Worm (Caenorhabditis elegans) whole organism, L4 larva: Measurements from ENCODE around the gene R10E4.9.

Source experiments
- R02D3.7 ChIP-seq: fragments of 150-350 bp; sonication (generic microtip); optimal IDR thresholded peaks from 3 replicates; lab custom pipeline; 2014; ENCODE audit warnings: missing biosample characterization, missing genetic modification characterization
- aha-1 ChIP-seq: fragments of 150-350 bp; peaks from one replicate; lab custom pipeline; 2014; ENCODE audit warnings: missing biosample characterization, missing genetic modification characterization
- ama-1 ChIP-seq: fragments of 150-350 bp; optimal IDR thresholded peaks from 2 replicates; lab custom pipeline; 2014; ENCODE audit warnings: inconsistent platforms, mixed read lengths
- dpl-1 ChIP-seq: fragments of 150-350 bp; optimal IDR thresholded peaks from 2 replicates; lab custom pipeline; 2014; ENCODE audit warnings: missing biosample characterization, missing genetic modification reagents, missing genetic modification characterization
- lim-7 ChIP-seq: fragments of 200-800 bp; sonication (Bioruptor generic); IDR thresholded peaks from 2 replicates; pipeline ENCODE4 v1.3.6; 2022; ENCODE audit warnings: missing genetic modification characterization, missing compliant biosample characterization
- lin-13 ChIP-seq: fragments of 150-350 bp; optimal IDR thresholded peaks from 2 replicates; lab custom pipeline; 2014; ENCODE audit warnings: missing biosample characterization, missing genetic modification reagents, missing genetic modification characterization
- nhr-76 ChIP-seq: fragments of 150-350 bp; optimal IDR thresholded peaks from 2 replicates; lab custom pipeline; 2014; ENCODE audit warnings: missing biosample characterization, missing genetic modification characterization
- php-3 ChIP-seq: fragments of 200-800 bp; sonication (Bioruptor generic); IDR thresholded peaks from 2 replicates; pipeline ENCODE4 v1.3.6; 2022; ENCODE audit warnings: missing genetic modification reagents, missing genetic modification characterization, missing compliant biosample characterization
- unc-62 ChIP-seq, 3 experiments: fragments of 150-350 bp in 1 of 3; sonication (generic microtip); optimal IDR thresholded peaks in 2 of 3; peaks in 1 of 3; 1 replicate in 1 of 3; 2 replicates in 2 of 3; lab custom pipeline; 2014 to 2017; ENCODE audit warnings: missing biosample characterization in 3 of 3, missing genetic modification characterization in 3 of 3, missing genetic modification reagents in 3 of 3, missing genotype in 1 of 3
- ztf-11 ChIP-seq: fragments of 150-350 bp; optimal IDR thresholded peaks from 2 replicates; lab custom pipeline; 2014; ENCODE audit warnings: missing biosample characterization, missing genetic modification characterization

DNA sequence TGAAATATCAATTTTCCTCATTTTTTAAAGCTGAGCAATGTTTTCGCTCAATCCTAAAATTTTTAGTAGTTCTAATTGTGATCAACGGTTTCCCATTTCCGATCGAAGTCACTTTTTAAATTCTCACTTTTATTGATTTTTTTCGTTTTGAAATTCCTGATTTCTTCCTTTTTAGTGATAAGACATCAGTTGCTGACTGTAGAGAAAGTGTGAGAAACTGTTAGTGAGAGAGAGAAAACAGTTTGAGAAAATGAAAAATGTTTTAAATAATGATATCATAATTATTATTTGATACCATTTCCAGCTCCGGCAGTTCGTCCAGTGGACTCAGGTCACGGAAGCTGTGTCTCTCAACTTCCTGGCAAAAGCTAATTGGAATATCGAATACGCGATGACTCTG is 12.3 kb upstream of the R10E4.9 start:
- TF ChIP-seq ama-1 (lab: Kevin White, UChicago) (no peak), php-3 (GFP tag; lab: Robert Waterston, UW) (no peak), lin-13 (GFP tag; lab: Kevin White, UChicago) (no peak), nhr-76 (tag; lab: Kevin White, UChicago) (no peak), aha-1 (tag; lab: Kevin White, UChicago) (no peak), unc-62 (GFP tag; optimal IDR thresholded peaks at IDR 0.05 in 1 of 2; lab: Kevin White, UChicago) (no peak), unc-62 (tag; optimal IDR thresholded peaks at IDR 0.05; lab: Kevin White, UChicago) (no peak), ztf-11 (tag; lab: Kevin White, UChicago) (no peak), dpl-1 (GFP tag; lab: Kevin White, UChicago) (no peak), R02D3.7 (tag; lab: Kevin White, UChicago) (no peak), lim-7 (no peak)
